Fruit fly (Drosophila melanogaster): ENCODE measurements around the gene CG6927.

The CG6927 gene

dm6 chrX:4919040-4919881, 12.6 kb downstream of the CG6927 start:
- TF ChIP-seq ttk (optimal IDR thresholded peaks at IDR 0.05) (no peak), psq (optimal IDR thresholded peaks at IDR 0.05) (no peak), h (optimal IDR thresholded peaks at IDR 0.05) (no peak), insv (optimal IDR thresholded peaks at IDR 0.05) (no peak), Myc (optimal IDR thresholded peaks at IDR 0.05) (no peak), Sin3A (optimal IDR thresholded peaks at IDR 0.05) (no peak)

dm6 chrX:4930100-4931010, 23.7 kb downstream of the CG6927 start:
- TF ChIP-seq Myc (optimal IDR thresholded peaks at IDR 0.05): no peak
- no peak for TF ChIP-seq ttk (optimal IDR thresholded peaks at IDR 0.05)
- no peak for TF ChIP-seq insv (optimal IDR thresholded peaks at IDR 0.05)
- no peak for TF ChIP-seq psq (optimal IDR thresholded peaks at IDR 0.05)

dm6 chrX:4931048-4931447, 24.3 kb downstream of the CG6927 start:
- no peak for TF ChIP-seq ttk (optimal IDR thresholded peaks at IDR 0.05)
- TF ChIP-seq h (optimal IDR thresholded peaks at IDR 0.05): no peak
- TF ChIP-seq Sin3A (optimal IDR thresholded peaks at IDR 0.05): no peak
- TF ChIP-seq psq (optimal IDR thresholded peaks at IDR 0.05): no peak
- TF ChIP-seq insv (optimal IDR thresholded peaks at IDR 0.05): no peak
- no peak for TF ChIP-seq Myc (optimal IDR thresholded peaks at IDR 0.05)

- TF ChIP-seq h (optimal IDR thresholded peaks at IDR 0.05) (no peak), insv (optimal IDR thresholded peaks at IDR 0.05) (no peak), ttk (optimal IDR thresholded peaks at IDR 0.05) (no peak), Sin3A (optimal IDR thresholded peaks at IDR 0.05) (no peak), Myc (optimal IDR thresholded peaks at IDR 0.05) (no peak), psq (optimal IDR thresholded peaks at IDR 0.05) (no peak)
Measured at dm6 chrX:4935979-4936843, 29.5 kb downstream of the CG6927 start.

- TF ChIP-seq psq (optimal IDR thresholded peaks at IDR 0.05): peak; percentile 7
- TF ChIP-seq h (optimal IDR thresholded peaks at IDR 0.05): no peak
- no peak for TF ChIP-seq Myc (optimal IDR thresholded peaks at IDR 0.05)
Measured at dm6 chrX:4937222-4938071, 30.7 kb downstream of the CG6927 start.

dm6 chrX:4938072-4938336, 31.3 kb downstream of the CG6927 start, which contains the start of gene CG44774:
Gene CG44774, minus strand, starts transcription at chrX:4938105.
- TF ChIP-seq insv (optimal IDR thresholded peaks at IDR 0.05): no peak
- no peak for TF ChIP-seq ttk (optimal IDR thresholded peaks at IDR 0.05)
- TF ChIP-seq Sin3A (optimal IDR thresholded peaks at IDR 0.05): no peak
- TF ChIP-seq psq (optimal IDR thresholded peaks at IDR 0.05): no peak
- no peak for TF ChIP-seq h (optimal IDR thresholded peaks at IDR 0.05)
- TF ChIP-seq Myc (optimal IDR thresholded peaks at IDR 0.05): no peak

dm6 chrX:4938986-4939385, 32.3 kb downstream of the CG6927 start, which contains the start of gene Ptp4E:
Gene Ptp4E, plus strand, starts transcription at chrX:4939128.
- TF ChIP-seq psq (optimal IDR thresholded peaks at IDR 0.05) (no peak), Myc (optimal IDR thresholded peaks at IDR 0.05) (no peak), h (optimal IDR thresholded peaks at IDR 0.05) (no peak), ttk (optimal IDR thresholded peaks at IDR 0.05) (no peak), insv (optimal IDR thresholded peaks at IDR 0.05) (no peak)

- no peak for TF ChIP-seq insv (optimal IDR thresholded peaks at IDR 0.05)
- no peak for TF ChIP-seq h (optimal IDR thresholded peaks at IDR 0.05)
- no peak for TF ChIP-seq Sin3A (optimal IDR thresholded peaks at IDR 0.05)
- no peak for TF ChIP-seq psq (optimal IDR thresholded peaks at IDR 0.05)
- no peak for TF ChIP-seq ttk (optimal IDR thresholded peaks at IDR 0.05)
Measured at dm6 chrX:4939788-4940441, 33.2 kb downstream of the CG6927 start.

- TF ChIP-seq psq (optimal IDR thresholded peaks at IDR 0.05) (no peak), h (optimal IDR thresholded peaks at IDR 0.05) (no peak), insv (optimal IDR thresholded peaks at IDR 0.05) (no peak), Myc (optimal IDR thresholded peaks at IDR 0.05) (no peak), Sin3A (optimal IDR thresholded peaks at IDR 0.05) (no peak)
Measured at dm6 chrX:4940527-4940926, 33.8 kb downstream of the CG6927 start.

dm6 chrX:4941512-4941911, 34.8 kb downstream of the CG6927 start:
- TF ChIP-seq Myc (optimal IDR thresholded peaks at IDR 0.05) (no peak), Sin3A (optimal IDR thresholded peaks at IDR 0.05) (no peak), insv (optimal IDR thresholded peaks at IDR 0.05) (no peak), ttk (optimal IDR thresholded peaks at IDR 0.05) (no peak), h (optimal IDR thresholded peaks at IDR 0.05) (no peak), psq (optimal IDR thresholded peaks at IDR 0.05) (no peak)
